Worm (Caenorhabditis elegans): Measurements from ENCODE around the gene asp-1.

DNA sequence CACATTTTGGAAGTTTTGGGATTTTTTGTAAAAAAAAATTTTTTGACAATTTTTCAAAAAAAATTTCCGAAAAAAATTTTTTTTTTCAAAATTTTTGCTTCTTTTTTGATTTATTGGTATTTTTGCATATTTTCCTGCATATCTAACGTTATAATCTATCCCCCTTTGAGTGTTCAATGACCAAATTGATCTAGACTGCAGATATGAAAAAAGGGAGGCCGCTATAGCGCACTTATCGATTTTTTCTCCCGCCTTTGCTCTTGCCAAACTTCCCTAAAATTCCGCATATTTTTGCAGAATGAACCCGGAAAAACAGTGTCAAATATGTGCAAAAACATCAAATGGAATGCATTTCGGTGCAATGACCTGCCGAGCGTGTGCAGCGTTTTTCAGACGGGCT lies 36.9 kb upstream of the asp-1 start, which contains the start of gene nhr-145:
- TF ChIP-seq tab-1 (GFP tag; IDR thresholded peaks at IDR 0.05) (no peak), klf-2 (GFP tag; conservative IDR thresholded peaks at IDR 0.05) (no peak), ztf-29 (GFP tag; IDR thresholded peaks at IDR 0.05) (no peak)

Measured in whole organism, midembryonic.